Worm (Caenorhabditis elegans) whole organism, L4/young adult: ENCODE measurements around the gene fut-4.

ENCODE experiments used
- W03F9.2 ChIP-seq: fragments of 150-350 bp; optimal IDR thresholded peaks from 2 replicates; lab custom pipeline; 2014; ENCODE audit warnings: missing biosample characterization, missing genetic modification characterization
- dao-5 ChIP-seq: sonication (generic microtip); optimal IDR thresholded peaks from 2 replicates; lab custom pipeline; 2016; ENCODE audit warnings: missing genotype, missing genetic modification characterization, moderate library complexity, missing compliant biosample characterization
- him-1 ChIP-seq: sonication (generic microtip); optimal IDR thresholded peaks from 2 replicates; lab custom pipeline; 2016; ENCODE audit warnings: missing genotype, missing genetic modification reagents, missing genetic modification characterization, missing compliant biosample characterization

- TF ChIP-seq W03F9.2 (tag; lab: Kevin White, UChicago) (no peak), dao-5 (tag; lab: Kevin White, UChicago) (no peak), him-1 (tag; lab: Kevin White, UChicago) (no peak)
These were observed 43.1 kb downstream of the fut-4 start, which contains the start of gene F08D12.3 for ce11 chrII:2779253-2779652.
